Fruit fly (Drosophila melanogaster): Measurements from ENCODE around the gene JMJD6.

The JMJD6 gene

DNA sequence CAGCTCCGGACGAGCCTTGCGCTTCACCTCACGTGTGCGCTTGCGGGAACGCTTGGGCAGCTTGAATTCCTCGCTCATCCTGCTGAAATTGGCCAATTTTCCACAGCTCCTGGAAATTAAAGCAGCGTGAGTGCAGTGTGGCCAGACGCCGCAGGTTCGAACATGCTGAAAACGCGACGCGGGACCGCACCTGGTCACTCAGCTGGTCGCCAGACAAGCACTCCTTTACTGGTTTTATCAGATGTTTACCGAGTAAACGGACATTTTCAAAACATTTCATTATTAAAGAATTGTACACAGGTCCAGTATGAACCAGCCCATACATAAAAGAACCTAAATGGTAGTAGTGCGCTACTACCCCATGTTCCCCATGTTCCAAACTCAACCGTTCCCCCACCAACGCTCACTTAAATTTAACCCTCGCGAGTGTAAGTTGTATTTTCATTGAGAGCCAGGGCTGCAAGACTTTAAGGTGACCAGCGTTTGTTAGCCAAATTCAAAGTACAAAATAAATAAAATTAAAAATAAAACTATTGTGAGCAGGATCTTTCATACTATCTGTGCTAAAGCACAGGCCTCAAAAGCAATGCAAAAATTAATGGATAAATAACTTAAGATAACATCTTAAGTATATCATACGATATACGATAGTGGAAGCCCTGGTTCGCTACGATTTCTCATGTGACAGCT lies at the start of gene JMJD6, which contains the start of the genes CG7071 and Muted (continued):
- TF ChIP-seq CG17829 (tag; optimal IDR thresholded peaks at IDR 0.05) (peak; percentile 88), CG18011 (GFP tag; optimal IDR thresholded peaks at IDR 0.05) (peak; percentile 85), CG34376 (GFP tag; optimal IDR thresholded peaks at IDR 0.05) (peak; percentile 93), mam (GFP tag; optimal IDR thresholded peaks at IDR 0.05) (peak; percentile 93), tio (GFP tag; optimal IDR thresholded peaks at IDR 0.05) (peak; percentile 86), CG7745 (tag; optimal IDR thresholded peaks at IDR 0.05) (peak; percentile 13), Fer1 (GFP tag; optimal IDR thresholded peaks at IDR 0.05) (peak; percentile 92), Rfx (GFP tag; IDR thresholded peaks at IDR 0.05) (peak; percentile 95), CG9609 (GFP tag; optimal IDR thresholded peaks at IDR 0.05) (peak; percentile 83), HLHmδ (GFP tag; optimal IDR thresholded peaks at IDR 0.05) (no peak), CG31441 (GFP tag; IDR thresholded peaks at IDR 0.05) (peak; percentile 87), Bdp1 (GFP tag; optimal IDR thresholded peaks at IDR 0.05) (peak; percentile 84), Fer2 (tag; optimal IDR thresholded peaks at IDR 0.05) (peak; percentile 92), CG7372 (GFP tag; IDR thresholded peaks at IDR 0.05) (peak; percentile 95), Nf-YB (GFP tag; optimal IDR thresholded peaks at IDR 0.05) (peak; percentile 77), CG16815 (GFP tag; optimal IDR thresholded peaks at IDR 0.05) (peak; percentile 90), CkIIα-i1 (GFP tag; IDR thresholded peaks at IDR 0.05) (no peak), CG15011 (GFP tag; optimal IDR thresholded peaks at IDR 0.05) (peak; percentile 71), Vsx1 (GFP tag; optimal IDR thresholded peaks at IDR 0.05) (peak; percentile 79), CG3726 (GFP tag; IDR thresholded peaks at IDR 0.05) (peak; percentile 84; the same call in 2 of the 3 replicates), Jarid2 (GFP tag; optimal IDR thresholded peaks at IDR 0.05) (peak; percentile 41), CG7556 (GFP tag; optimal IDR thresholded peaks at IDR 0.05) (peak; percentile 85), tin (GFP tag; optimal IDR thresholded peaks at IDR 0.05) (peak; percentile 96), CG3847 (GFP tag; IDR thresholded peaks at IDR 0.05) (peak; percentile 95), esg (GFP tag; conservative IDR thresholded peaks at IDR 0.05) (peak; percentile 85), CG1647 (GFP tag; optimal IDR thresholded peaks at IDR 0.05) (peak; percentile 91), Aef1 (GFP tag; IDR thresholded peaks at IDR 0.05) (peak; percentile 87), Nf-YA (GFP tag; IDR thresholded peaks at IDR 0.05) (peak; percentile 53; the same call in 1 of the 2 replicates), sqz (GFP tag; optimal IDR thresholded peaks at IDR 0.05) (peak; percentile 77), hb (GFP tag; IDR thresholded peaks at IDR 0.05; ENCODE audit: partially characterized antibody) (peak; percentile 74; the same call in 2 of the 3 replicates), CG18619 (GFP tag; optimal IDR thresholded peaks at IDR 0.05) (peak; percentile 83), unpg (GFP tag; optimal IDR thresholded peaks at IDR 0.05) (peak; percentile 92), CHES-1-like (GFP tag; optimal IDR thresholded peaks at IDR 0.05) (peak; percentile 85), CG1024 (GFP tag; IDR thresholded peaks at IDR 0.05) (peak; percentile 83), CG14860 (GFP tag; IDR thresholded peaks at IDR 0.05; ENCODE audit: partially characterized antibody) (peak; percentile 58; the same call in 1 of the 3 replicates), Bteb2 (GFP tag; optimal IDR thresholded peaks at IDR 0.05) (peak; percentile 92), ftz-f1 (GFP tag; optimal IDR thresholded peaks at IDR 0.05) (peak; percentile 74), ara (GFP tag; IDR thresholded peaks at IDR 0.05) (peak; percentile 86), CG2889 (GFP tag; IDR thresholded peaks at IDR 0.05) (peak; percentile 90), Sox102F (GFP tag; optimal IDR thresholded peaks at IDR 0.05) (peak; percentile 91), CG7357 (GFP tag; IDR thresholded peaks at IDR 0.05) (peak; percentile 85), jing (GFP tag; optimal IDR thresholded peaks at IDR 0.05) (peak; percentile 69), CG15269 (tag; optimal IDR thresholded peaks at IDR 0.05) (peak; percentile 90), Lhr (GFP tag; optimal IDR thresholded peaks at IDR 0.05) (peak; percentile 74), scrt (GFP tag; optimal IDR thresholded peaks at IDR 0.05) (peak; percentile 80), repo (GFP tag; optimal IDR thresholded peaks at IDR 0.05) (peak; percentile 70), Optix (GFP tag; IDR thresholded peaks at IDR 0.05) (peak; percentile 88), eve (GFP tag; optimal IDR thresholded peaks at IDR 0.05) (no peak), CG2116 (GFP tag; optimal IDR thresholded peaks at IDR 0.05) (peak; percentile 87)

Measured in whole organism, embryonic.